Worm (Caenorhabditis elegans) whole organism, young adult: ENCODE results near the gene algn-9.

Experiments used
- B0336.3 ChIP-seq: fragments of 200-800 bp; sonication (Bioruptor generic); IDR thresholded peaks from 2 replicates; pipeline ENCODE4 v1.3.6; 2022; ENCODE audit warnings: missing genetic modification characterization, missing compliant biosample characterization
- F37B4.10 ChIP-seq: fragments of 200-800 bp; sonication (Bioruptor generic); IDR thresholded peaks from 2 replicates; pipeline ENCODE4 v1.3.6; 2022; ENCODE audit warnings: missing genetic modification characterization, missing compliant biosample characterization
- F52B5.7 ChIP-seq: sonication (generic microtip); optimal IDR thresholded peaks from 2 replicates; lab custom pipeline; 2016; ENCODE audit warnings: mild to moderate bottlenecking, missing genetic modification characterization, missing compliant biosample characterization
- T07F8.4 ChIP-seq: sonication (generic microtip); optimal IDR thresholded peaks from 2 replicates; lab custom pipeline; 2016; ENCODE audit warnings: mild to moderate bottlenecking, missing genetic modification characterization, moderate library complexity, missing compliant biosample characterization
- Y67H2A.10 ChIP-seq: fragments of 200-800 bp; sonication (Bioruptor generic); conservative IDR thresholded peaks from 2 replicates; pipeline ENCODE4 v1.3.6; 2022; ENCODE audit warnings: missing genetic modification reagents, missing genetic modification characterization, missing compliant biosample characterization
- Y79H2A.3 ChIP-seq: fragments of 200-800 bp; sonication (Bioruptor generic); conservative IDR thresholded peaks from 2 replicates; pipeline ENCODE4 v1.3.6; 2022; ENCODE audit warnings: missing genetic modification reagents, missing genetic modification characterization, missing compliant biosample characterization
- ama-1 ChIP-seq, 3 experiments: fragments of 150-350 bp in 1 of 3; sonication (generic microtip) in 2 of 3; optimal IDR thresholded peaks; 2 replicates each; lab custom pipeline; 2014 to 2018; ENCODE audit warnings: missing biosample characterization in 2 of 3, missing genetic modification characterization in 2 of 3, missing genetic modification reagents in 2 of 3
- aptf-2 ChIP-seq: fragments of 200-800 bp; sonication (Bioruptor generic); conservative IDR thresholded peaks from 2 replicates; pipeline ENCODE4 v1.3.6; 2022; ENCODE audit warnings: missing genetic modification reagents, missing genetic modification characterization, missing compliant biosample characterization
- atf-7 ChIP-seq: sonication (generic microtip); optimal IDR thresholded peaks from 2 replicates; lab custom pipeline; 2017; ENCODE audit warnings: mild to moderate bottlenecking, missing genetic modification characterization, missing compliant biosample characterization
- bed-1 ChIP-seq: fragments of 200-800 bp; sonication (Bioruptor generic); IDR thresholded peaks from 2 replicates; pipeline ENCODE4 v1.3.6; 2022; ENCODE audit warnings: missing genetic modification reagents, missing genetic modification characterization, missing compliant biosample characterization
- ceh-58 ChIP-seq: fragments of 200-800 bp; sonication (Bioruptor generic); IDR thresholded peaks from 2 replicates; pipeline ENCODE4 v1.3.6; 2022; ENCODE audit warnings: missing genetic modification characterization, missing compliant biosample characterization
- chd-7 ChIP-seq: sonication (generic microtip); optimal IDR thresholded peaks from 2 replicates; lab custom pipeline; 2016; ENCODE audit warnings: mild to moderate bottlenecking, missing genetic modification characterization, moderate library complexity, missing compliant biosample characterization
- dpl-1 ChIP-seq: fragments of 150-350 bp; optimal IDR thresholded peaks from 2 replicates; lab custom pipeline; 2014; ENCODE audit warnings: missing biosample characterization, missing genetic modification reagents, missing genetic modification characterization
- egl-18 ChIP-seq: fragments of 200-800 bp; sonication (Bioruptor generic); IDR thresholded peaks from 2 replicates; pipeline ENCODE4 v1.3.6; 2022; ENCODE audit warnings: missing genetic modification reagents, missing genetic modification characterization, missing compliant biosample characterization
- egl-44 ChIP-seq: fragments of 200-800 bp; sonication (Bioruptor generic); IDR thresholded peaks from 2 replicates; pipeline ENCODE4 v1.3.6; 2022; ENCODE audit warnings: missing genetic modification reagents, missing genetic modification characterization, missing compliant biosample characterization
- ekl-4 ChIP-seq: fragments of 200-800 bp; sonication (Bioruptor generic); IDR thresholded peaks from 2 replicates; pipeline ENCODE4 v1.3.6; 2022; ENCODE audit warnings: missing genetic modification reagents, missing genetic modification characterization, missing compliant biosample characterization
- ets-4 ChIP-seq: fragments of 200-800 bp; sonication (Bioruptor generic); optimal IDR thresholded peaks from 2 replicates; lab custom pipeline; 2018; ENCODE audit warnings: mild to moderate bottlenecking, missing genetic modification characterization, missing compliant biosample characterization
- hlh-26 ChIP-seq: fragments of 200-800 bp; sonication (Bioruptor generic); conservative IDR thresholded peaks from 2 replicates; pipeline ENCODE4 v1.3.6; 2022; ENCODE audit warnings: missing genetic modification reagents, missing genetic modification characterization, missing compliant biosample characterization
- hsf-1 ChIP-seq: fragments of 200-800 bp; sonication (Bioruptor generic); IDR thresholded peaks from 2 replicates; pipeline ENCODE4 v1.3.6; 2022; ENCODE audit warnings: missing genetic modification reagents, missing genetic modification characterization, missing compliant biosample characterization
- let-526 ChIP-seq: fragments of 200-800 bp; sonication (Bioruptor generic); IDR thresholded peaks from 2 replicates; pipeline ENCODE4 v1.3.6; 2022; ENCODE audit warnings: missing genetic modification reagents, missing genetic modification characterization, missing compliant biosample characterization
- let-607 ChIP-seq, 2 experiments: fragments of 200-800 bp in 1 of 2; sonication (Bioruptor generic) in 1 of 2; sonication (generic microtip) in 1 of 2; optimal IDR thresholded peaks; 2 replicates each; lab custom pipeline; 2016 to 2018; ENCODE audit warnings: mild to moderate bottlenecking in 2 of 2, missing compliant biosample characterization in 2 of 2, missing genetic modification characterization in 2 of 2, moderate library complexity in 2 of 2, missing genotype in 1 of 2
- lin-35 ChIP-seq, 3 experiments: fragments of 150-350 bp in 2 of 3; sonication (generic microtip) in 1 of 3; optimal IDR thresholded peaks; 2 replicates each; lab custom pipeline; 2014 to 2018; ENCODE audit warnings: missing biosample characterization in 3 of 3, missing genetic modification characterization in 3 of 3, missing genetic modification reagents in 3 of 3
- lin-40 ChIP-seq: sonication (generic microtip); optimal IDR thresholded peaks from 2 replicates; lab custom pipeline; 2016; ENCODE audit warnings: missing genetic modification characterization, mild to moderate bottlenecking, missing compliant biosample characterization, missing genotype, missing genetic modification reagents
- nfyb-1 ChIP-seq: fragments of 200-800 bp; sonication (Bioruptor generic); IDR thresholded peaks from 2 replicates; pipeline ENCODE4 v1.3.6; 2022; ENCODE audit warnings: missing genetic modification reagents, missing genetic modification characterization, missing compliant biosample characterization
- nhr-120 ChIP-seq: fragments of 200-800 bp; sonication (Bioruptor generic); IDR thresholded peaks from 2 replicates; pipeline ENCODE4 v1.3.6; 2022; ENCODE audit warnings: missing genetic modification characterization, missing compliant biosample characterization
- nhr-80 ChIP-seq: sonication (generic microtip); optimal IDR thresholded peaks from 2 replicates; lab custom pipeline; 2016; ENCODE audit warnings: missing genetic modification characterization, missing compliant biosample characterization
- pha-4 ChIP-seq: fragments of 150-350 bp; sonication (generic microtip); optimal IDR thresholded peaks from 2 replicates; lab custom pipeline; 2014; ENCODE audit warnings: missing biosample characterization, missing genetic modification reagents, missing genetic modification characterization
- rcor-1 ChIP-seq: fragments of 200-800 bp; sonication (Bioruptor generic); IDR thresholded peaks from 2 replicates; pipeline ENCODE4 v1.3.6; 2022; ENCODE audit warnings: missing genetic modification reagents, missing genetic modification characterization, missing compliant biosample characterization
- repo-1 ChIP-seq: sonication (generic microtip); optimal IDR thresholded peaks from 2 replicates; lab custom pipeline; 2017; ENCODE audit warnings: mild to moderate bottlenecking, missing genetic modification characterization, missing compliant biosample characterization
- somi-1 ChIP-seq: fragments of 200-800 bp; sonication (Bioruptor generic); optimal IDR thresholded peaks from 2 replicates; lab custom pipeline; 2018; ENCODE audit warnings: mild to moderate bottlenecking, missing genetic modification characterization, missing compliant biosample characterization
- tlf-1 ChIP-seq: fragments of 200-800 bp; sonication (Bioruptor generic); optimal IDR thresholded peaks from 2 replicates; lab custom pipeline; 2018; ENCODE audit warnings: mild to moderate bottlenecking, missing genetic modification characterization, missing compliant biosample characterization
- unc-62 ChIP-seq: fragments of 150-350 bp; optimal IDR thresholded peaks from 2 replicates; lab custom pipeline; 2014; ENCODE audit warnings: missing biosample characterization, missing genetic modification reagents, missing genetic modification characterization
- zfh-2 ChIP-seq: fragments of 200-800 bp; sonication (Bioruptor generic); conservative IDR thresholded peaks from 2 replicates; pipeline ENCODE4 v1.3.6; 2022; ENCODE audit warnings: missing genetic modification reagents, missing genetic modification characterization, missing compliant biosample characterization

The algn-9 gene

DNA sequence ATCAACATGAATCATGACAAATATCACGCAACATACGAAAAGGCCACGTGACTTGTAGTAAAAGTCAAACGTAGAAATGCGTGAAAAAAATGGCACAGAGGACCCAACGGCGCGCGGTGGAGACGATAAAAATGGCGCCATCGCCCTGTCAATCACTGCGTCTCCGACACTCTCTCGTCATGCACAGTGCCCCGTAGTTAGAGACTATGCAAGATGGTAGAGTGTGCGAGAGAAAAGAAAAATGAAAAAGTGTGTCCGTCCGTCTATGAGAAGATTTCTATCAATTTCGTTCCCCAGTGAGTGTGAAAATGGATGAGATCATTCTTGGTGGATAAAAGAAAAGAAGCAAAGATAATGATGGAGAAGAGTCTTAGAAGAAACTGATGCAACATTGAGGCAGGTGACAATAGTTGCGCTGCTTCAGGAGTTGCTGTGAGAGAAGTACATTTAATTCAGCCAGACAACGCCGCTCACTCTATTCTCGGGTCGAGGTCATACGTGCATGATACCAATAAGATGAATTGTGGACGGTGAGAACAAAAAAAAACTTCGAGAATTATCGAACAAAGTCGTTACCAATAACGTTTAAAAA lies 28.6 kb upstream of the algn-9 start (continued):
- TF ChIP-seq lin-35 (GFP tag; optimal IDR thresholded peaks at IDR 0.05; lab: Kevin White, UChicago) (no peak), Y67H2A.10 (GFP tag; lab: Robert Waterston, UW) (no peak), rcor-1 (no peak), unc-62 (GFP tag; lab: Kevin White, UChicago) (peak; percentile 16), nhr-120 (no peak), somi-1 (GFP tag; lab: Kevin White, UChicago) (peak; percentile 31)

- TF ChIP-seq B0336.3 (GFP tag; lab: Robert Waterston, UW) (peak; percentile 39; the same call in 1 of the 2 replicates), zfh-2 (GFP tag; lab: Robert Waterston, UW) (peak; percentile 59; the same call in 1 of the 2 replicates), T07F8.4 (no peak), egl-44 (GFP tag; lab: Robert Waterston, UW) (0 out of 2 replicates have a peak, but pooled peaks have one; percentile 11), chd-7 (peak; percentile 14), nhr-80 (tag; lab: Kevin White, UChicago) (peak; percentile 74), let-607 (tag; optimal IDR thresholded peaks at IDR 0.05; lab: Kevin White, UChicago) (peak; percentile 18 to 50), egl-18 (no peak), ets-4 (GFP tag; lab: Kevin White, UChicago) (peak; percentile 38), let-526 (GFP tag; lab: Robert Waterston, UW) (no peak), F52B5.7 (tag; lab: Kevin White, UChicago) (no peak), atf-7 (tag; lab: Kevin White, UChicago) (no peak), tlf-1 (GFP tag; lab: Kevin White, UChicago) (no peak), ama-1 (optimal IDR thresholded peaks at IDR 0.05; lab: Kevin White, UChicago) (peak; percentile 87), ama-1 (GFP tag; optimal IDR thresholded peaks at IDR 0.05; lab: Kevin White, UChicago) (no peak), dpl-1 (no peak), bed-1 (0 out of 2 replicates have a peak, but pooled peaks have one; percentile 41), aptf-2 (GFP tag; lab: Robert Waterston, UW) (no peak), hlh-26 (GFP tag; lab: Robert Waterston, UW) (no peak), hsf-1 (0 out of 2 replicates have a peak, but pooled peaks have one; percentile 54)
Measured at ce11 chrII:10556550-10557205, 27.5 kb upstream of the algn-9 start.

DNA sequence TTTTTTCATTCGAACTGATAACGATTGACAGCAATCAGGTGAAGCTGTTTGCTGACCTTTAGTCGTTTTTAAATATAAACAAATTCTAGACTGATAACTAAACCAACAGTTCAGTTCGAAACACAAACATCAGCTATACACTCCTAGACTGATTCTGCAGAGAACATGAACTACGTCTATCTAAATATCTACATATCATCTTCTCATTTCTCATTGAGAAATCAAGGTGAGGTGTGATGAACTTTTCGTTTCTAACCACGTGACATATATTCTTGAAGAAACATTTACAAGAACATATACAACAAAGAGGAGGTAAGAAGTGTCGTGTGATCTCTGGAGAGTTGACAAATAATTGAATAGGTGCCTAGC lies 26.9 kb upstream of the algn-9 start:
- no peak for TF ChIP-seq repo-1 (tag; lab: Kevin White, UChicago)
- peak; percentile 22 for TF ChIP-seq nhr-80 (tag; lab: Kevin White, UChicago)
- 0 out of 2 replicates have a peak, but pooled peaks have one; percentile 48 for TF ChIP-seq egl-44 (GFP tag; lab: Robert Waterston, UW)
- TF ChIP-seq lin-40 = peak; percentile 25
- TF ChIP-seq pha-4 (tag; lab: Kevin White, UChicago) = no peak
- 0 out of 2 replicates have a peak, but pooled peaks have one; percentile 6 for TF ChIP-seq nfyb-1 (GFP tag; lab: Robert Waterston, UW)
- TF ChIP-seq rcor-1 = 0 out of 2 replicates have a peak, but pooled peaks have one; percentile 15

DNA sequence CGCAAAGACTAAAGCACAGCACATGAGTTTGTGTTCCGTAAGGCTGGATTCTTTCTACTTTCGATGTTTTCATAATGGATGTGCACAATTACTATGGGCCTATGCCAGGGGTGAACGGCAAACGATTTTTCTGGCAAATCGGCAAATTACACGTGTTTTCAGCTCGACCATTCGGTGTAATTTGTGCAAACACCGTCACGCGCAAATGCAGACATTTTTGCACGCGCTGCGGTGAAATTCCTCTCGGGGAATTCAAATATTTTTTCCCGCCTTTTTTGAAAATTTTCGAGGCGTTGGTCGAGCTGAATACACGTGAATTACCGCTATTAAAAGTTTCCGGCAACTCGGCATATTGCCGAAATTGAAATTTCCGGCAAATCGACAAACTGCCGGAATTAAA lies 26.6 kb upstream of the algn-9 start:
- TF ChIP-seq F37B4.10 (0 out of 2 replicates have a peak, but pooled peaks have one; percentile 64), ceh-58 (GFP tag; lab: Robert Waterston, UW) (0 out of 2 replicates have a peak, but pooled peaks have one; percentile 25), Y79H2A.3 (GFP tag; lab: Robert Waterston, UW) (0 out of 2 replicates have a peak, but pooled peaks have one; percentile 28), ekl-4 (GFP tag; lab: Robert Waterston, UW) (0 out of 2 replicates have a peak, but pooled peaks have one; percentile 19)
